Worm (Caenorhabditis elegans): ENCODE results near the gene T23B5.6.

The T23B5.6 gene

DNA sequence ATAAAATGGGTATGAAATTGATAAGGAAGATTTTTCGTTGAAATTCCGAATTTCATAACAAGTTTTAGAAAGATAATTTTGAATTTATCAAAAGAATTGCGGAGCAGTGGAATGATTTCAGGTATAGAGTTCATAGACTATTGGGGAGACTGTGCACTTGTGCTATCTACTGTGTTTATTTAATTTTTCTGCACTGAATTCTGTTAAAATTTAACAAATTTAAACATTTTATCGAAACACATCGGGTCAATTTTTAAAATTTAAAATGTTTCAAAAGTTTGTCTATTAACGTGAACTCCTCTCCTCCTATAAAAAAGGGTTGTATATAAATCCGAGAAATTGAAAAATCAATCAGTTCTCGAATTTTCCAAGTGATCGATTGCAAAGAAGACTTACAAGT lies 40.5 kb upstream of the T23B5.6 start, which contains the start of gene C27D8.1:
Gene C27D8.1, plus strand, starts transcription at position 301 of the 400 bp plus-strand sequence.
- TF ChIP-seq snpc-4 (tag; optimal IDR thresholded peaks at IDR 0.05) (no peak), lir-3 (tag; optimal IDR thresholded peaks at IDR 0.05) (no peak), tag-97 (GFP tag; IDR thresholded peaks at IDR 0.05) (no peak), set-16 (GFP tag; IDR thresholded peaks at IDR 0.05) (no peak), lin-1 (GFP tag; IDR thresholded peaks at IDR 0.05) (no peak), Y75B8A.6 (GFP tag; IDR thresholded peaks at IDR 0.05) (no peak), spr-3 (GFP tag; optimal IDR thresholded peaks at IDR 0.05) (no peak), daf-16 (GFP tag; optimal IDR thresholded peaks at IDR 0.05) (no peak), daf-16 (tag; optimal IDR thresholded peaks at IDR 0.05) (peak; percentile 9), egl-43 (GFP tag; IDR thresholded peaks at IDR 0.05) (no peak), attf-4 (tag; optimal IDR thresholded peaks at IDR 0.05) (no peak), lim-7 (GFP tag; IDR thresholded peaks at IDR 0.05) (no peak), dmd-9 (GFP tag; IDR thresholded peaks at IDR 0.05) (no peak), aha-1 (tag) (peak; percentile 16), mxl-2 (GFP tag; conservative IDR thresholded peaks at IDR 0.05) (no peak), fos-1 (tag; optimal IDR thresholded peaks at IDR 0.05) (no peak), zip-11 (GFP tag; IDR thresholded peaks at IDR 0.05) (no peak), D1046.2 (GFP tag; IDR thresholded peaks at IDR 0.05) (no peak), cey-2 (tag; optimal IDR thresholded peaks at IDR 0.05; ENCODE audit: borderline replicate concordance, insufficient read depth) (no peak)

ce11 chrIV:12715947-12716382 lies 38.9 kb upstream of the T23B5.6 start:
- TF ChIP-seq unc-62 (GFP tag; optimal IDR thresholded peaks at IDR 0.05 in 1 of 2) (no peak), unc-62 (tag; optimal IDR thresholded peaks at IDR 0.05) (no peak), mep-1 (tag; optimal IDR thresholded peaks at IDR 0.05) (peak; percentile 64), dmd-6 (GFP tag; IDR thresholded peaks at IDR 0.05) (peak; percentile 67), Y75B8A.6 (GFP tag; IDR thresholded peaks at IDR 0.05) (no peak), lin-1 (GFP tag; IDR thresholded peaks at IDR 0.05) (no peak), nhr-76 (tag; optimal IDR thresholded peaks at IDR 0.05) (no peak), lir-3 (tag; optimal IDR thresholded peaks at IDR 0.05) (no peak), daf-16 (GFP tag; optimal IDR thresholded peaks at IDR 0.05) (no peak), daf-16 (tag; optimal IDR thresholded peaks at IDR 0.05) (peak; percentile 76), ceh-82 (tag; optimal IDR thresholded peaks at IDR 0.05) (no peak), mdl-1 (tag; optimal IDR thresholded peaks at IDR 0.05) (peak; percentile 15 to 86), nhr-41 (GFP tag; IDR thresholded peaks at IDR 0.05) (0 out of 2 replicates have a peak, but pooled peaks have one; percentile 29), dve-1 (tag; optimal IDR thresholded peaks at IDR 0.05; ENCODE audit: insufficient read depth) (peak; percentile 71), nhr-6 (tag; optimal IDR thresholded peaks at IDR 0.05) (no peak), Y105C5A.15 (GFP tag; IDR thresholded peaks at IDR 0.05) (no peak), aha-1 (tag) (no peak), php-3 (GFP tag; IDR thresholded peaks at IDR 0.05) (no peak), nhr-11 (tag; optimal IDR thresholded peaks at IDR 0.05) (no peak), set-16 (GFP tag; IDR thresholded peaks at IDR 0.05) (no peak), T26A8.4 (GFP tag; IDR thresholded peaks at IDR 0.05) (no peak), lin-15B (tag; optimal IDR thresholded peaks at IDR 0.05) (no peak), dmd-8 (GFP tag; IDR thresholded peaks at IDR 0.05) (no peak), ZK546.5 (tag; optimal IDR thresholded peaks at IDR 0.05) (no peak), hif-1 (tag; optimal IDR thresholded peaks at IDR 0.05) (no peak), snpc-4 (tag; optimal IDR thresholded peaks at IDR 0.05) (no peak), ztf-11 (tag; optimal IDR thresholded peaks at IDR 0.05) (no peak), tra-1 (GFP tag; IDR thresholded peaks at IDR 0.05) (peak; percentile 84), ceh-28 (tag; optimal IDR thresholded peaks at IDR 0.05) (no peak), F37D6.2 (tag; optimal IDR thresholded peaks at IDR 0.05) (no peak), mxl-3 (GFP tag; optimal IDR thresholded peaks at IDR 0.05) (peak; percentile 78), sdz-12 (GFP tag; optimal IDR thresholded peaks at IDR 0.05) (no peak), unc-39 (tag; optimal IDR thresholded peaks at IDR 0.05) (no peak), lsy-2 (tag; optimal IDR thresholded peaks at IDR 0.05) (peak in 1 of 2 experiments; percentile 65), T20F7.1 (GFP tag; optimal IDR thresholded peaks at IDR 0.05) (peak; percentile 56), attf-4 (tag; optimal IDR thresholded peaks at IDR 0.05) (no peak), hlh-30 (tag; optimal IDR thresholded peaks at IDR 0.05; ENCODE audit: insufficient read depth) (peak; percentile 88), jun-1 (tag; optimal IDR thresholded peaks at IDR 0.05) (no peak), hlh-11 (tag; optimal IDR thresholded peaks at IDR 0.05) (peak; percentile 87), nhr-111 (GFP tag; optimal IDR thresholded peaks at IDR 0.05) (no peak)
